Fruit fly (Drosophila melanogaster) whole organism, prepupa: ENCODE data around the gene Osi24.

Experiments used
- Blimp-1 ChIP-seq: fragments of 200-800 bp; sonication (Bioruptor generic); optimal IDR thresholded peaks from 3 replicates; lab custom pipeline; 2017; ENCODE audit warnings: missing biosample characterization, missing genetic modification characterization, mild to moderate bottlenecking, moderate library complexity, missing genetic modification reagents
- CG10631 ChIP-seq: fragments of 200-800 bp; sonication (Bioruptor generic); optimal IDR thresholded peaks from 2 replicates; lab custom pipeline; 2016; ENCODE audit warnings: missing biosample characterization, missing genetic modification characterization
- CG10669 ChIP-seq: fragments of 200-800 bp; sonication (Bioruptor generic); optimal IDR thresholded peaks from 3 replicates; lab custom pipeline; 2018; ENCODE audit warnings: missing biosample characterization, mild to moderate bottlenecking, missing genetic modification characterization, moderate library complexity
- CG11294 ChIP-seq: fragments of 200-800 bp; sonication (Bioruptor generic); IDR thresholded peaks from 2 replicates; pipeline ENCODE4 v1.3.6; 2022; ENCODE audit warnings: missing biosample characterization, missing genetic modification characterization
- CG11762 ChIP-seq: fragments of 200-800 bp; sonication (Bioruptor generic); optimal IDR thresholded peaks from 3 replicates; lab custom pipeline; 2016; ENCODE audit warnings: missing biosample characterization, missing genetic modification characterization; ENCODE audit not compliant: insufficient read depth
- CG11902 ChIP-seq: fragments of 200-800 bp; sonication (Bioruptor generic); optimal IDR thresholded peaks from 3 replicates; lab custom pipeline; 2016; ENCODE audit warnings: missing biosample characterization, missing genetic modification characterization
- CG15336 ChIP-seq: fragments of 200-800 bp; sonication (Bioruptor generic); IDR thresholded peaks from 2 replicates; pipeline ENCODE4 v1.3.6; 2022; ENCODE audit warnings: missing biosample characterization, missing genetic modification characterization
- CG1621 ChIP-seq: fragments of 200-800 bp; sonication (Bioruptor generic); optimal IDR thresholded peaks from 3 replicates; lab custom pipeline; 2018; ENCODE audit warnings: missing biosample characterization, mild to moderate bottlenecking, missing genetic modification characterization
- CG16779 ChIP-seq: fragments of 200-800 bp; sonication (Bioruptor generic); optimal IDR thresholded peaks from 3 replicates; lab custom pipeline; 2017; ENCODE audit warnings: missing biosample characterization, mild to moderate bottlenecking, missing genetic modification characterization
- CG3032 ChIP-seq: fragments of 200-800 bp; optimal IDR thresholded peaks from 2 replicates; lab custom pipeline; 2019; ENCODE audit warnings: missing biosample characterization, mild to moderate bottlenecking, missing genetic modification characterization, moderate library complexity
- CG31627 ChIP-seq: fragments of 200-800 bp; sonication (Bioruptor generic); optimal IDR thresholded peaks from 3 replicates; lab custom pipeline; 2016; ENCODE audit warnings: missing biosample characterization, missing genetic modification characterization
- CG3919 ChIP-seq: fragments of 200-800 bp; sonication (Bioruptor generic); optimal IDR thresholded peaks from 3 replicates; lab custom pipeline; 2016; ENCODE audit warnings: missing biosample characterization, missing genetic modification characterization
- CG6163 ChIP-seq: fragments of 200-800 bp; sonication (Bioruptor generic); IDR thresholded peaks from 3 replicates; pipeline ENCODE4 v1.3.6; 2022; ENCODE audit warnings: missing biosample characterization, missing genetic modification characterization
- CG6808 ChIP-seq: fragments of 200-800 bp; sonication (Bioruptor generic); optimal IDR thresholded peaks from 3 replicates; lab custom pipeline; 2017; ENCODE audit warnings: missing biosample characterization, missing genetic modification characterization, mild to moderate bottlenecking, moderate library complexity, missing genetic modification reagents
- CG6854 ChIP-seq: fragments of 200-800 bp; sonication (Bioruptor generic); optimal IDR thresholded peaks from 2 replicates; lab custom pipeline; 2017; ENCODE audit warnings: missing biosample characterization, mild to moderate bottlenecking, missing genetic modification characterization
- CG8119 ChIP-seq: fragments of 200-800 bp; sonication (Bioruptor generic); IDR thresholded peaks from 3 replicates; pipeline ENCODE4 v1.3.6; 2022; ENCODE audit warnings: missing biosample characterization, missing genetic modification characterization
- CG8319 ChIP-seq: fragments of 200-800 bp; sonication (Bioruptor generic); optimal IDR thresholded peaks from 3 replicates; lab custom pipeline; 2016; ENCODE audit warnings: missing biosample characterization, missing genetic modification characterization
- CG8632 ChIP-seq: fragments of 200-800 bp; sonication (Bioruptor generic); optimal IDR thresholded peaks from 3 replicates; lab custom pipeline; 2016; ENCODE audit warnings: missing biosample characterization, missing genetic modification characterization
- Eip75B ChIP-seq: fragments of 200-800 bp; sonication (Bioruptor generic); optimal IDR thresholded peaks from 3 replicates; lab custom pipeline; 2016; ENCODE audit warnings: missing biosample characterization, missing genetic modification characterization
- Eip78C ChIP-seq: fragments of 200-800 bp; sonication (Bioruptor generic); peaks from one replicate; lab custom pipeline; 2016; ENCODE audit warnings: missing biosample characterization, missing genetic modification characterization
- Eip93F ChIP-seq: fragments of 200-800 bp; sonication (Bioruptor generic); optimal IDR thresholded peaks from 2 replicates; lab custom pipeline; 2016; ENCODE audit warnings: missing biosample characterization, mild to moderate bottlenecking, missing genetic modification characterization
- Ets21C ChIP-seq: fragments of 200-800 bp; sonication (Bioruptor generic); optimal IDR thresholded peaks from 3 replicates; lab custom pipeline; 2016; ENCODE audit warnings: missing biosample characterization, missing genetic modification characterization
- Gug ChIP-seq: fragments of 200-800 bp; sonication (Bioruptor generic); IDR thresholded peaks from 2 replicates; pipeline ENCODE4 v1.3.6; 2022; ENCODE audit warnings: missing biosample characterization, missing genetic modification characterization
- Hr38 ChIP-seq: sonication (Bioruptor generic); optimal IDR thresholded peaks from 2 replicates; lab custom pipeline; 2016; ENCODE audit warnings: missing biosample characterization, missing genetic modification characterization
- Hr39 ChIP-seq: fragments of 200-800 bp; sonication (Bioruptor generic); optimal IDR thresholded peaks from 2 replicates; lab custom pipeline; 2016; ENCODE audit warnings: missing biosample characterization, missing genetic modification characterization
- Lpt ChIP-seq: fragments of 200-800 bp; sonication (Bioruptor generic); optimal IDR thresholded peaks from 3 replicates; lab custom pipeline; 2016; ENCODE audit warnings: missing biosample characterization, missing genetic modification characterization
- Met ChIP-seq: fragments of 200-800 bp; sonication (Bioruptor generic); optimal IDR thresholded peaks from 3 replicates; lab custom pipeline; 2016; ENCODE audit warnings: missing biosample characterization, missing genetic modification characterization
- OdsH ChIP-seq: fragments of 200-800 bp; sonication (Bioruptor generic); optimal IDR thresholded peaks from 3 replicates; lab custom pipeline; 2016; ENCODE audit warnings: missing biosample characterization, missing genetic modification characterization
- Smox ChIP-seq: fragments of 200-800 bp; sonication (Bioruptor generic); optimal IDR thresholded peaks from 3 replicates; lab custom pipeline; 2016; ENCODE audit warnings: missing biosample characterization, missing genetic modification characterization
- Sox102F ChIP-seq: fragments of 200-800 bp; sonication (Bioruptor generic); optimal IDR thresholded peaks from 2 replicates; lab custom pipeline; 2016; ENCODE audit warnings: missing biosample characterization, mild to moderate bottlenecking, missing genetic modification characterization
- Sox14 ChIP-seq: fragments of 200-800 bp; sonication (Bioruptor generic); optimal IDR thresholded peaks from 3 replicates; lab custom pipeline; 2016; ENCODE audit warnings: missing biosample characterization, missing genetic modification characterization
- Sox15 ChIP-seq: fragments of 200-800 bp; sonication (Bioruptor generic); optimal IDR thresholded peaks from 3 replicates; lab custom pipeline; 2016; ENCODE audit warnings: missing biosample characterization, missing genetic modification characterization
- achi ChIP-seq: fragments of 200-800 bp; sonication (Bioruptor generic); optimal IDR thresholded peaks from 3 replicates; lab custom pipeline; 2016; ENCODE audit warnings: missing biosample characterization, missing genetic modification characterization
- acj6 ChIP-seq: fragments of 200-800 bp; sonication (Bioruptor generic); optimal IDR thresholded peaks from 3 replicates; lab custom pipeline; 2016; ENCODE audit warnings: missing biosample characterization, missing genetic modification characterization
- cyc ChIP-seq: fragments of 200-800 bp; sonication (Bioruptor generic); optimal IDR thresholded peaks from 3 replicates; lab custom pipeline; 2016; ENCODE audit warnings: missing biosample characterization, missing genetic modification characterization
- dac ChIP-seq: fragments of 200-800 bp; sonication (Bioruptor generic); optimal IDR thresholded peaks from 2 replicates; lab custom pipeline; 2017; ENCODE audit warnings: missing biosample characterization, mild to moderate bottlenecking, missing genetic modification characterization
- dsx ChIP-seq: fragments of 200-800 bp; optimal IDR thresholded peaks from 3 replicates; lab custom pipeline; 2019; ENCODE audit warnings: missing biosample characterization, mild to moderate bottlenecking, missing genetic modification characterization, moderate library complexity; ENCODE audit not compliant: poor library complexity, severe bottlenecking
- eg ChIP-seq: fragments of 200-800 bp; sonication (Bioruptor generic); IDR thresholded peaks from 3 replicates; pipeline ENCODE4 v1.3.6; 2022; ENCODE audit warnings: missing biosample characterization, missing genetic modification characterization
- esn ChIP-seq: fragments of 200-800 bp; sonication (Bioruptor generic); optimal IDR thresholded peaks from 2 replicates; lab custom pipeline; 2016; ENCODE audit warnings: missing biosample characterization, mild to moderate bottlenecking, missing genetic modification characterization, moderate library complexity
- fd59A ChIP-seq: fragments of 200-800 bp; sonication (Bioruptor generic); optimal IDR thresholded peaks from 2 replicates; lab custom pipeline; 2017; ENCODE audit warnings: missing biosample characterization, mild to moderate bottlenecking, missing genetic modification characterization, missing genetic modification reagents
- fd85E ChIP-seq: fragments of 200-800 bp; sonication (Bioruptor generic); optimal IDR thresholded peaks from 3 replicates; lab custom pipeline; 2016; ENCODE audit warnings: missing biosample characterization, missing genetic modification characterization
- fkh ChIP-seq: fragments of 200-800 bp; sonication (Bioruptor generic); optimal IDR thresholded peaks from 3 replicates; lab custom pipeline; 2017; ENCODE audit warnings: missing biosample characterization, mild to moderate bottlenecking, missing genetic modification characterization, moderate library complexity
- lz ChIP-seq: fragments of 200-800 bp; sonication (Bioruptor generic); optimal IDR thresholded peaks from 3 replicates; lab custom pipeline; 2016; ENCODE audit warnings: missing biosample characterization, missing genetic modification characterization
- net ChIP-seq: fragments of 200-800 bp; sonication (Bioruptor generic); optimal IDR thresholded peaks from 3 replicates; lab custom pipeline; 2016; ENCODE audit warnings: missing biosample characterization, missing genetic modification characterization
- pdm3 ChIP-seq: fragments of 200-800 bp; sonication (Bioruptor generic); optimal IDR thresholded peaks from 3 replicates; lab custom pipeline; 2016; ENCODE audit warnings: missing biosample characterization, missing genetic modification characterization
- salr ChIP-seq, 2 experiments: fragments of 200-800 bp; sonication (Bioruptor generic); optimal IDR thresholded peaks; 3 replicates each; lab custom pipeline; 2016 to 2018; ENCODE audit warnings: missing biosample characterization in 2 of 2, missing genetic modification characterization in 2 of 2, mild to moderate bottlenecking in 1 of 2
- spab ChIP-seq: fragments of 200-800 bp; sonication (Bioruptor generic); optimal IDR thresholded peaks from 2 replicates; lab custom pipeline; 2017; ENCODE audit warnings: missing biosample characterization, mild to moderate bottlenecking, missing genetic modification characterization, missing genetic modification reagents
- ss ChIP-seq, 2 experiments: fragments of 200-800 bp; sonication (Bioruptor generic); optimal IDR thresholded peaks; 2 replicates in 1 of 2; 3 replicates in 1 of 2; lab custom pipeline; 2017 to 2018; ENCODE audit warnings: mild to moderate bottlenecking in 2 of 2, missing biosample characterization in 2 of 2, missing genetic modification characterization in 2 of 2, moderate library complexity in 1 of 2
- svp ChIP-seq: fragments of 200-800 bp; sonication (Bioruptor generic); peaks from one replicate; lab custom pipeline; 2016; ENCODE audit warnings: missing biosample characterization, missing genetic modification characterization
- topi ChIP-seq: fragments of 200-800 bp; sonication (Bioruptor generic); optimal IDR thresholded peaks from 3 replicates; lab custom pipeline; 2016; ENCODE audit warnings: missing biosample characterization, missing genetic modification characterization
- vri ChIP-seq: fragments of 200-800 bp; sonication (Bioruptor generic); optimal IDR thresholded peaks from 3 replicates; lab custom pipeline; 2016; ENCODE audit warnings: missing biosample characterization, mild to moderate bottlenecking, missing genetic modification characterization

Gene Osi24

dm6 chr3R:6240263-6240662 lies 41.7 kb downstream of the Osi24 start:
- TF ChIP-seq CG31627 (GFP tag; lab: Kevin White, UChicago), result no peak
- no peak for TF ChIP-seq cyc (GFP tag; lab: Kevin White, UChicago)
- peak; percentile 73 for TF ChIP-seq Blimp-1

- no peak for TF ChIP-seq Blimp-1
- TF ChIP-seq fd59A (GFP tag; lab: Kevin White, UChicago), result no peak
- TF ChIP-seq Sox15, result no peak
- no peak for TF ChIP-seq Eip75B
- TF ChIP-seq Sox14, result no peak
- no peak for TF ChIP-seq CG1621 (tag; lab: Kevin White, UChicago)
- peak in 1 of 2 experiments; percentile 36 for TF ChIP-seq salr (GFP tag; optimal IDR thresholded peaks at IDR 0.05; lab: Kevin White, UChicago)
- no peak for TF ChIP-seq esn (GFP tag; lab: Kevin White, UChicago)
- TF ChIP-seq Smox (GFP tag; lab: Kevin White, UChicago), result no peak
- TF ChIP-seq Gug (GFP tag; lab: Robert Waterston, UW), result no peak
- TF ChIP-seq Hr38 (GFP tag; lab: Kevin White, UChicago), result no peak
- TF ChIP-seq fd85E (GFP tag; lab: Kevin White, UChicago), result no peak
- TF ChIP-seq CG8632 (GFP tag; lab: Kevin White, UChicago), result no peak
- TF ChIP-seq Eip93F (GFP tag; lab: Kevin White, UChicago), result no peak
- TF ChIP-seq CG10669, result no peak
- no peak for TF ChIP-seq Sox102F (GFP tag; lab: Kevin White, UChicago)
- no peak for TF ChIP-seq CG11762 (GFP tag; lab: Kevin White, UChicago)
- no peak for TF ChIP-seq CG11294 (GFP tag; lab: Robert Waterston, UW)
- TF ChIP-seq ss (GFP tag; optimal IDR thresholded peaks at IDR 0.05; lab: Kevin White, UChicago), result no peak
- TF ChIP-seq topi (GFP tag; lab: Kevin White, UChicago), result no peak
- peak; percentile 38; the same call in 1 of the 3 replicates for TF ChIP-seq eg
- TF ChIP-seq CG3919 (GFP tag; lab: Kevin White, UChicago), result peak; percentile 39
- peak; percentile 58 for TF ChIP-seq OdsH
- no peak for TF ChIP-seq CG8319
- no peak for TF ChIP-seq cyc (GFP tag; lab: Kevin White, UChicago)
- TF ChIP-seq fkh (GFP tag; lab: Kevin White, UChicago), result no peak
- TF ChIP-seq Met (GFP tag; lab: Kevin White, UChicago), result no peak
- TF ChIP-seq lz (GFP tag; lab: Kevin White, UChicago), result no peak
- peak; percentile 27 for TF ChIP-seq net (GFP tag; lab: Kevin White, UChicago)
- no peak for TF ChIP-seq svp (GFP tag; lab: Kevin White, UChicago)
- TF ChIP-seq CG6854 (GFP tag; lab: Kevin White, UChicago), result no peak
- peak; percentile 39 for TF ChIP-seq achi (GFP tag; lab: Kevin White, UChicago)
- TF ChIP-seq CG8119 (GFP tag; lab: Robert Waterston, UW), result peak; percentile 67
- no peak for TF ChIP-seq spab (GFP tag; lab: Kevin White, UChicago)
- no peak for TF ChIP-seq CG6808
- TF ChIP-seq dac (GFP tag; lab: Kevin White, UChicago), result peak; percentile 59
- no peak for TF ChIP-seq CG16779 (tag; lab: Kevin White, UChicago)
- TF ChIP-seq Hr39 (GFP tag; lab: Kevin White, UChicago), result no peak
- no peak for TF ChIP-seq CG10631
- TF ChIP-seq CG6163, result no peak
- no peak for TF ChIP-seq CG31627 (GFP tag; lab: Kevin White, UChicago)
- no peak for TF ChIP-seq CG11902 (GFP tag; lab: Kevin White, UChicago)
- TF ChIP-seq CG3032 (tag; lab: Kevin White, UChicago), result no peak
- TF ChIP-seq CG15336, result peak; percentile 54
- peak; percentile 75 for TF ChIP-seq Eip78C (GFP tag; lab: Kevin White, UChicago)
- TF ChIP-seq dsx (GFP tag; lab: Kevin White, UChicago), result no peak
- peak; percentile 25 for TF ChIP-seq acj6 (GFP tag; lab: Kevin White, UChicago)
- no peak for TF ChIP-seq vri (GFP tag; lab: Kevin White, UChicago)
- no peak for TF ChIP-seq Ets21C
- TF ChIP-seq Lpt (GFP tag; lab: Kevin White, UChicago), result no peak
- peak; percentile 18 for TF ChIP-seq pdm3 (GFP tag; lab: Kevin White, UChicago)
These were observed 42.7 kb downstream of the Osi24 start for dm6 chr3R:6241289-6241688.
